Fruit fly (Drosophila melanogaster) whole organism, wandering third instar larva: ENCODE measurements around the gene wdn.

Experiments used
- br ChIP-seq: fragments of 200-800 bp; sonication (Bioruptor generic); optimal IDR thresholded peaks from 2 replicates; lab custom pipeline; 2016; ENCODE audit warnings: missing biosample characterization, missing genetic modification characterization
- h ChIP-seq: fragments of 200-800 bp; sonication (Bioruptor generic); optimal IDR thresholded peaks from 3 replicates; lab custom pipeline; 2016; ENCODE audit warnings: missing biosample characterization, mild to moderate bottlenecking, missing genetic modification characterization
- pan ChIP-seq: fragments of >200 bp; optimal IDR thresholded peaks from 2 replicates; lab custom pipeline; 2017
- psq ChIP-seq: fragments of 200-800 bp; sonication (Bioruptor generic); optimal IDR thresholded peaks from 3 replicates; lab custom pipeline; 2017; ENCODE audit warnings: missing biosample characterization, mild to moderate bottlenecking, missing genetic modification characterization, moderate library complexity
- woc ChIP-seq: sonication (Bioruptor generic); optimal IDR thresholded peaks from 2 replicates; lab custom pipeline; 2016; ENCODE audit warnings: missing biosample characterization, mild to moderate bottlenecking, missing genetic modification characterization

DNA sequence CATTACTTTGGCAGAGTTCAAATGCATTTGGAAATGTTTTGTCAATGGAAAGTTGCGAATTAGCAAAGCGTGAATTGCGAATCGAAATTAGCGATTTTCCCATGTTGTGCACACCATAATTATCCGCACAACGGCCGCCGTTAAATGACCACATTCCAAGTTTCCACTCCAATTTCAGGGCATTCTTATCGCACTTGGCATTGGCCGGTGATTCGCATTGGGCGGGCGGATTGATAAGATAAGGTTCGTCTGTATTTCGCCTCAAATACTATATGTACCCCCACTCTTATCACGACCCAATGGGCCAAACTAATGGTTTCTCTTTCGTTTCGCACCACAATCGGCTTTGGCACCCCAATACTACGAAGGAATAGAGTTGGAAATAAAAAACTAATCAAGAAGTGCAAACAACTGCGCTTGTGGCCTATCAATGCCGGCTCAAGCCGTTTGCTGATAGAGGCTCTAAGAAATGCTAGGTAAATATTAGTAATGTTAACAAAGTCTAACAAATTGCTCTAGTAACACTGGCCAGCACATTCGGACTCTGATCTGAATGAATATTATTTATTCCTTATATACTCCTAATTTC is 18.3 kb upstream of the wdn start:
- no peak for TF ChIP-seq woc (GFP tag; lab: Kevin White, UChicago)
- no peak for TF ChIP-seq h
- TF ChIP-seq br (GFP tag; lab: Kevin White, UChicago) = no peak
- no peak for TF ChIP-seq psq (GFP tag; lab: Kevin White, UChicago)
- TF ChIP-seq pan (lab: Kevin White, UChicago) = no peak
